Fruit fly (Drosophila melanogaster) whole organism, prepupa: ENCODE measurements around the gene CG13124.
A peak's percentile ranks its signal among the peaks of the same experiment; 100 is the strongest.

Experiments
- CG11294 ChIP-seq: fragments of 200-800 bp; sonication (Bioruptor generic); IDR thresholded peaks from 2 replicates; pipeline ENCODE4 v1.3.6; 2022; ENCODE audit warnings: missing biosample characterization, missing genetic modification characterization
- CG11762 ChIP-seq: fragments of 200-800 bp; sonication (Bioruptor generic); optimal IDR thresholded peaks from 3 replicates; lab custom pipeline; 2016; ENCODE audit warnings: missing biosample characterization, missing genetic modification characterization; ENCODE audit not compliant: insufficient read depth
- CG15336 ChIP-seq: fragments of 200-800 bp; sonication (Bioruptor generic); IDR thresholded peaks from 2 replicates; pipeline ENCODE4 v1.3.6; 2022; ENCODE audit warnings: missing biosample characterization, missing genetic modification characterization
- CG1621 ChIP-seq: fragments of 200-800 bp; sonication (Bioruptor generic); optimal IDR thresholded peaks from 3 replicates; lab custom pipeline; 2018; ENCODE audit warnings: missing biosample characterization, mild to moderate bottlenecking, missing genetic modification characterization
- CG16779 ChIP-seq: fragments of 200-800 bp; sonication (Bioruptor generic); optimal IDR thresholded peaks from 3 replicates; lab custom pipeline; 2017; ENCODE audit warnings: missing biosample characterization, mild to moderate bottlenecking, missing genetic modification characterization
- CG32006 ChIP-seq: fragments of 200-800 bp; sonication (Bioruptor generic); optimal IDR thresholded peaks from 3 replicates; lab custom pipeline; 2017; ENCODE audit warnings: missing biosample characterization, mild to moderate bottlenecking, missing genetic modification characterization
- CG34406 ChIP-seq: fragments of 200-800 bp; sonication (Bioruptor generic); optimal IDR thresholded peaks from 3 replicates; lab custom pipeline; 2016; ENCODE audit warnings: missing biosample characterization, missing genetic modification characterization
- CG4318 ChIP-seq: fragments of 200-800 bp; sonication (Bioruptor generic); optimal IDR thresholded peaks from 3 replicates; lab custom pipeline; 2017; ENCODE audit warnings: missing biosample characterization, mild to moderate bottlenecking, missing genetic modification characterization
- CG6792 ChIP-seq: fragments of 200-800 bp; sonication (Bioruptor generic); optimal IDR thresholded peaks from 3 replicates; lab custom pipeline; 2016; ENCODE audit warnings: missing biosample characterization, missing genetic modification characterization
- CG6808 ChIP-seq: fragments of 200-800 bp; sonication (Bioruptor generic); optimal IDR thresholded peaks from 3 replicates; lab custom pipeline; 2017; ENCODE audit warnings: missing biosample characterization, missing genetic modification characterization, mild to moderate bottlenecking, moderate library complexity, missing genetic modification reagents
- CG6854 ChIP-seq: fragments of 200-800 bp; sonication (Bioruptor generic); optimal IDR thresholded peaks from 2 replicates; lab custom pipeline; 2017; ENCODE audit warnings: missing biosample characterization, mild to moderate bottlenecking, missing genetic modification characterization
- CG8119 ChIP-seq: fragments of 200-800 bp; sonication (Bioruptor generic); IDR thresholded peaks from 3 replicates; pipeline ENCODE4 v1.3.6; 2022; ENCODE audit warnings: missing biosample characterization, missing genetic modification characterization
- CG8632 ChIP-seq: fragments of 200-800 bp; sonication (Bioruptor generic); optimal IDR thresholded peaks from 3 replicates; lab custom pipeline; 2016; ENCODE audit warnings: missing biosample characterization, missing genetic modification characterization
- CG9139 ChIP-seq: fragments of 200-800 bp; sonication (Bioruptor generic); optimal IDR thresholded peaks from 3 replicates; lab custom pipeline; 2017; ENCODE audit warnings: missing biosample characterization, mild to moderate bottlenecking, missing genetic modification characterization
- Eip78C ChIP-seq: fragments of 200-800 bp; sonication (Bioruptor generic); peaks from one replicate; lab custom pipeline; 2016; ENCODE audit warnings: missing biosample characterization, missing genetic modification characterization
- Eip93F ChIP-seq: fragments of 200-800 bp; sonication (Bioruptor generic); optimal IDR thresholded peaks from 2 replicates; lab custom pipeline; 2016; ENCODE audit warnings: missing biosample characterization, mild to moderate bottlenecking, missing genetic modification characterization
- Ets21C ChIP-seq: fragments of 200-800 bp; sonication (Bioruptor generic); optimal IDR thresholded peaks from 3 replicates; lab custom pipeline; 2016; ENCODE audit warnings: missing biosample characterization, missing genetic modification characterization
- Gug ChIP-seq: fragments of 200-800 bp; sonication (Bioruptor generic); IDR thresholded peaks from 2 replicates; pipeline ENCODE4 v1.3.6; 2022; ENCODE audit warnings: missing biosample characterization, missing genetic modification characterization
- Hr4 ChIP-seq: fragments of 200-800 bp; sonication (Bioruptor generic); optimal IDR thresholded peaks from 3 replicates; lab custom pipeline; 2016; ENCODE audit warnings: missing biosample characterization, missing genetic modification characterization
- Lpt ChIP-seq: fragments of 200-800 bp; sonication (Bioruptor generic); optimal IDR thresholded peaks from 3 replicates; lab custom pipeline; 2016; ENCODE audit warnings: missing biosample characterization, missing genetic modification characterization
- OdsH ChIP-seq: fragments of 200-800 bp; sonication (Bioruptor generic); optimal IDR thresholded peaks from 3 replicates; lab custom pipeline; 2016; ENCODE audit warnings: missing biosample characterization, missing genetic modification characterization
- Smox ChIP-seq: fragments of 200-800 bp; sonication (Bioruptor generic); optimal IDR thresholded peaks from 3 replicates; lab custom pipeline; 2016; ENCODE audit warnings: missing biosample characterization, missing genetic modification characterization
- Sox14 ChIP-seq: fragments of 200-800 bp; sonication (Bioruptor generic); optimal IDR thresholded peaks from 3 replicates; lab custom pipeline; 2016; ENCODE audit warnings: missing biosample characterization, missing genetic modification characterization
- Sox15 ChIP-seq: fragments of 200-800 bp; sonication (Bioruptor generic); optimal IDR thresholded peaks from 3 replicates; lab custom pipeline; 2016; ENCODE audit warnings: missing biosample characterization, missing genetic modification characterization
- achi ChIP-seq: fragments of 200-800 bp; sonication (Bioruptor generic); optimal IDR thresholded peaks from 3 replicates; lab custom pipeline; 2016; ENCODE audit warnings: missing biosample characterization, missing genetic modification characterization
- dac ChIP-seq: fragments of 200-800 bp; sonication (Bioruptor generic); optimal IDR thresholded peaks from 2 replicates; lab custom pipeline; 2017; ENCODE audit warnings: missing biosample characterization, mild to moderate bottlenecking, missing genetic modification characterization
- eg ChIP-seq: fragments of 200-800 bp; sonication (Bioruptor generic); IDR thresholded peaks from 3 replicates; pipeline ENCODE4 v1.3.6; 2022; ENCODE audit warnings: missing biosample characterization, missing genetic modification characterization
- esn ChIP-seq: fragments of 200-800 bp; sonication (Bioruptor generic); optimal IDR thresholded peaks from 2 replicates; lab custom pipeline; 2016; ENCODE audit warnings: missing biosample characterization, mild to moderate bottlenecking, missing genetic modification characterization, moderate library complexity
- fd59A ChIP-seq: fragments of 200-800 bp; sonication (Bioruptor generic); optimal IDR thresholded peaks from 2 replicates; lab custom pipeline; 2017; ENCODE audit warnings: missing biosample characterization, mild to moderate bottlenecking, missing genetic modification characterization, missing genetic modification reagents
- fkh ChIP-seq: fragments of 200-800 bp; sonication (Bioruptor generic); optimal IDR thresholded peaks from 3 replicates; lab custom pipeline; 2017; ENCODE audit warnings: missing biosample characterization, mild to moderate bottlenecking, missing genetic modification characterization, moderate library complexity
- lz ChIP-seq: fragments of 200-800 bp; sonication (Bioruptor generic); optimal IDR thresholded peaks from 3 replicates; lab custom pipeline; 2016; ENCODE audit warnings: missing biosample characterization, missing genetic modification characterization
- salr ChIP-seq, 2 experiments: fragments of 200-800 bp; sonication (Bioruptor generic); optimal IDR thresholded peaks; 3 replicates each; lab custom pipeline; 2016 to 2018; ENCODE audit warnings: missing biosample characterization in 2 of 2, missing genetic modification characterization in 2 of 2, mild to moderate bottlenecking in 1 of 2
- vri ChIP-seq: fragments of 200-800 bp; sonication (Bioruptor generic); optimal IDR thresholded peaks from 3 replicates; lab custom pipeline; 2016; ENCODE audit warnings: missing biosample characterization, mild to moderate bottlenecking, missing genetic modification characterization

Gene CG13124

DNA sequence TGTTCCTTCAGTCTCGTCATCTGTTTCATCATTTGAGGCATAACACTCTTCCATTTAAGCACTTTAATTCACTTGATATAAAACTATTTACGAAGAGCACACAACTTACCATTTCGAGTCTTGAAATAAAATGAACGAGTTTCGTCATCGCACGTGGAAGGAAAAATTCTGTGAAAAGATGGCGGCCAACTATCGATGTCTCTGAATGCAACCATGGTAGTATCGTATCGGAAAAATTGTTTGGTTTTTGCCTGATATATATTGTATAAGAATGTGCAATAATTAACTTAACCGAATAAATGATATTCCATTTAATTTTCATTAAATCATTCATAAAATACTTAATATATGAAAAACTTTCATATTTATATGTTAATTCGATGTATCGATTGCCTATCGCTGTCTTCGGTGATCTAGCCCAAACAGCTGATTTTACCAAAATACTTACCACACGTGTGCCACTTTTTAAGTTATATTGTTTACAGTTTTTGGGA, 13.5 kb downstream of the CG13124 start, which contains the start of gene Bka (continued):
- peak; percentile 23 for TF ChIP-seq Eip93F (GFP tag; lab: Kevin White, UChicago)
- TF ChIP-seq eg (GFP tag; lab: Robert Waterston, UW), result no peak

DNA sequence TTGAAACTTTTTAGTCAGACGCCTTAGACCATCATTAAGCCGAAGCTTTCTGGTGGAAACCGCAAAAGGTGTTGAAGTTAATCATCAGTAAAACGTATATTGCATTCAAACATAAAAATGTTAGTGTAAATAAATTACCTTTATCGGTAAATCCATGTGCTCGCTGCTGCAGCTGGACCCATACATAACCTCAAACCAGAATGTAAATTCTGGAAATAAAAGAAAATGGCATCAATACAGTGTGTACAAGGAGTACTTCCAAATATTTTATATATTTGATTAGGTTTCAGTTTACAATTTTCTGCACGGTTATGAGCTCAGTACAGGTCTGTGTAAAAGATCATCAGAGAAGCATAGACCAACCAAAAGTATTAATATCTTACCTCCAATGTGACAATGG, 14.2 kb downstream of the CG13124 start:
- TF ChIP-seq Eip78C (GFP tag; lab: Kevin White, UChicago), result no peak
- TF ChIP-seq salr (GFP tag; optimal IDR thresholded peaks at IDR 0.05; lab: Kevin White, UChicago), result no peak
- no peak for TF ChIP-seq achi
- TF ChIP-seq CG16779 (tag; lab: Kevin White, UChicago), result no peak
- no peak for TF ChIP-seq CG6854
- TF ChIP-seq, all 60 proteins: peak for 0

DNA sequence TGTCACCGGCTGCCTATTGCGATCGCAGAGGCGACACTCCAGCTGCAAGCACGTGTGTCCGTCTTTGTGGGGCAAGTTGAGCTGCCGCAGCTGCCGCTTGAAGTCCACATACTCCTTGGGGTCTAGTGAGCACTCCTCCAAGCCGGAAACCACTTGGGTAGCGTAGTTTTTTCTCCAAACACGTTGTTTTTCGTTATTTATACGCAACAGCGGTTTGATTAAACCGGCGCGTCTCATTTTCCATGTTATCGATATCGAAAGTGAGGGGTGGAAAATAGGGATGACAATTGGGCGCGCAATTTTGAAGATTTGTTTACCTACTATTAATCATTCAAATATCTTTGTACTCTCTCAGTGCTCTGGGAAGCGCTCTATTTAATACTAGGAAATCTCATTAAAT, 15.2 kb downstream of the CG13124 start, which contains the start of gene mtDNA-helicase:
Gene mtDNA-helicase, minus strand, starts transcription at position 264 of the 400 bp plus-strand sequence.
- TF ChIP-seq fkh (GFP tag; lab: Kevin White, UChicago) (peak; percentile 49), CG32006 (GFP tag; lab: Kevin White, UChicago) (no peak)

DNA sequence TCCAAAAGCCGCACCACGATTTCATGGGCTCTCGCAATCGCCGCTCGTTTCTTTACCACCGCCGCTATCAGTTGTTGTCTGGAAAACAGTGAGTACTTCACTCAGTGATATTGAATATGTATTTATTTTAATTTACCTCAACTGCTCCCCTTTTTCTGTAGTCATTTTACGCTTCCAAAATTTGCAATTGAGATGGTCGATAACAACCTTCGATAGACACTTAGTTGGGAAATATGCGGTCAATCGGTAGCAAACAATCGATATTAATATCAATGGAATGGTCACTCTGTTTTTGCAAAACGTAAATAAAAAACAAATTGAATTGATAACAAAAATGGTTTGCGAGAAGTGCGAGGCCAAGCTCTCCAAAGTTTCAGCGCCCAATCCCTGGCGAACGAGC, 17.9 kb downstream of the CG13124 start, which contains the start of the genes CG34183 and CG4537:
Gene CG34183, minus strand, starts transcription at position 197 of the 400 bp plus-strand sequence.
Gene CG4537, plus strand, starts transcription at position 310 of the 400 bp plus-strand sequence.
- TF ChIP-seq OdsH (GFP tag; lab: Kevin White, UChicago), result no peak
- TF ChIP-seq fkh (GFP tag; lab: Kevin White, UChicago), result peak; percentile 57
- no peak for TF ChIP-seq Sox15 (GFP tag; lab: Kevin White, UChicago)
- no peak for TF ChIP-seq lz (GFP tag; lab: Kevin White, UChicago)
- peak; percentile 27 for TF ChIP-seq esn
- no peak for TF ChIP-seq Ets21C (GFP tag; lab: Kevin White, UChicago)
- TF ChIP-seq achi, result no peak

DNA sequence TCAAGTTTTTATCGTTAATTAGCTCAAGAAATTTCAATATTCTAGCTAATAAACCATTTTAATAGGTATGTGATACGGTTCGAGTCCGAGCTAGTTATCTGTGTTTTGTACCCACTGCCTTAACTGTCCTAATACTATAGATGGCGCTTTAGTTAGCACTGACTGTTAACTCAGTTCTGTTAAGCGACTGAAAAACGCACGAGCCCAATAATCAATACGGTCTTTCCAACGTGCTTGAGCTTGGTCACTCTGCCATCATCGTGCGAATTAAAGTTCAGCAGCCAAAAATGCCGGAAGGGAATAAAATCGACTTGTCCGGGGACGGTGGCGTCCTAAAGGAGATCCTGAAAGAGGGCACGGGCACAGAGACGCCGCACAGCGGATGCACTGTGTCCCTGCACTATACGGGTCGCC, 20.6 kb downstream of the CG13124 start, which contains the start of gene Fkbp59:
Gene Fkbp59, plus strand, starts transcription at position 150 of the 414 bp plus-strand sequence.
- TF ChIP-seq salr (GFP tag; optimal IDR thresholded peaks at IDR 0.05; lab: Kevin White, UChicago) (no peak), CG1621 (tag; lab: Kevin White, UChicago) (peak; percentile 68), Hr4 (GFP tag; lab: Kevin White, UChicago) (no peak), fkh (GFP tag; lab: Kevin White, UChicago) (peak; percentile 34), CG6854 (peak; percentile 13)

DNA sequence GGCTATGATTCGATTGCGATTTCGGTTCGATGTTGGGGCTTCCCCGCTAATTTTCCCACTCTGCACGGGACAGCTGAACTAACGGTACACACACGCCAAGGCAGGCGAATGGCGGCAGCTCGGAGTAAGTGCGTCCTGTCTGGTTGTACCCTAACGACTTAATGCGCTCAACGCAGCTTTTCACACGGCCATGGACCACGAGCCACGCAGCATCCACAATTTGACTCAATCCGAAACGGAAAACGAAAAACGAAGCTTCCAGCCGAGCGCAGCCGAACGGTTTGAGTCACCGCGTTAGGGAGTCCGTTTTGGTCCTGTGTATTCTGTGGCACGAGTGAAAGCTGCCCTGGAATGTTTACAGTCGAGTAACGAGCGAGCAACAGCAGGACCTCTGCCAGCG, 22.3 kb downstream of the CG13124 start, which contains the start of gene nAChRalpha6:
Gene nAChRalpha6, minus strand, starts transcription at position 165 of the 400 bp plus-strand sequence.
- TF ChIP-seq CG34406 (GFP tag; lab: Kevin White, UChicago) (no peak), fd59A (GFP tag; lab: Kevin White, UChicago) (no peak), CG9139 (GFP tag; lab: Kevin White, UChicago) (no peak)

DNA sequence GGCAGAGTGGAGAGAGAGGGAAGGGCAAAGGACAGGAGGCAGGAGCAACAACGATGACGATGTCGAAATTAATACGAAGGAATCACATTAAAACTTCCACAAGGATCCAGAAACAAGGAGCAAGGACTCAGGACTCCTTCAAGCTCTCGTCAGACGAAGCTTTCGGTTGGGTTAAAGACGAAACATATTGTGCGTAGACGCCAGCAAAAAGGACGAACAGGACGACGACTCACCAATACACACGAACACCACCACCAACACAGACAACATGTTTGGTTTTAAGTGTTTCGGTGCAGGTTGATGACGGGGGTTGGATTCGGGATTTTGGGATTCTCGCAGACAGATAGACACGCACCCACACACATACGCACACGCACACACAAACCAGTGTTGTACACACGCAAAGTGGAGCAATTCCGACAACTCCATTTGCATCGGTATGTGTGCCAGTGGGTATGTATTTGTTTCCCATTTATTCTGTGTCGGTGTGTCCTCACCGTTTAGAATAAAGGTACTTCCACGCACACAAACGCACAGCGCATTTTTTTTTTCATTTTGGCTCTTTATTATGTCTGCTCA, 26.0 kb downstream of the CG13124 start:
- TF ChIP-seq dac (GFP tag; lab: Kevin White, UChicago), result no peak
- no peak for TF ChIP-seq CG11762
- no peak for TF ChIP-seq vri (GFP tag; lab: Kevin White, UChicago)
- no peak for TF ChIP-seq CG6808 (GFP tag; lab: Kevin White, UChicago)
- TF ChIP-seq lz (GFP tag; lab: Kevin White, UChicago), result no peak
- TF ChIP-seq Sox14 (GFP tag; lab: Kevin White, UChicago), result no peak
- no peak for TF ChIP-seq fd59A (GFP tag; lab: Kevin White, UChicago)
- no peak for TF ChIP-seq CG8119
- TF ChIP-seq CG4318 (GFP tag; lab: Kevin White, UChicago), result no peak
- TF ChIP-seq CG15336 (GFP tag; lab: Robert Waterston, UW), result no peak
- TF ChIP-seq eg (GFP tag; lab: Robert Waterston, UW), result no peak
- no peak for TF ChIP-seq CG32006 (GFP tag; lab: Kevin White, UChicago)
- TF ChIP-seq CG11294 (GFP tag; lab: Robert Waterston, UW), result no peak
- TF ChIP-seq Gug, result no peak
- TF ChIP-seq Smox (GFP tag; lab: Kevin White, UChicago), result no peak
- TF ChIP-seq OdsH (GFP tag; lab: Kevin White, UChicago), result no peak
- no peak for TF ChIP-seq Eip93F (GFP tag; lab: Kevin White, UChicago)
- TF ChIP-seq CG8632 (GFP tag; lab: Kevin White, UChicago), result no peak
- no peak for TF ChIP-seq CG6792 (GFP tag; lab: Kevin White, UChicago)
- no peak for TF ChIP-seq Lpt
- TF ChIP-seq, all 60 proteins: peak for 0
